Fruit fly (Drosophila melanogaster) whole organism, embryonic: Measurements from ENCODE around the gene Mvl.

ENCODE experiments used
- ATbp ChIP-seq: fragments of 200-800 bp; sonication (Bioruptor generic); optimal IDR thresholded peaks from 2 replicates; lab custom pipeline; 2017; ENCODE audit warnings: missing biosample characterization, mild to moderate bottlenecking, missing genetic modification characterization, missing genetic modification reagents
- CG10147 ChIP-seq: fragments of 200-800 bp; sonication (Bioruptor generic); optimal IDR thresholded peaks from 2 replicates; lab custom pipeline; 2019; ENCODE audit warnings: missing biosample characterization, mild to moderate bottlenecking, missing genetic modification characterization, moderate library complexity
- CG10979 ChIP-seq: fragments of 200-800 bp; sonication (Bioruptor generic); optimal IDR thresholded peaks from 2 replicates; lab custom pipeline; 2018; ENCODE audit warnings: missing biosample characterization, mild to moderate bottlenecking, missing genetic modification characterization, moderate library complexity
- CG11504 ChIP-seq: fragments of 200-800 bp; sonication (Bioruptor generic); optimal IDR thresholded peaks from 3 replicates; lab custom pipeline; 2019; ENCODE audit warnings: missing biosample characterization, mild to moderate bottlenecking, missing genetic modification characterization, moderate library complexity
- CG11560 ChIP-seq: fragments of 200-800 bp; sonication (Bioruptor generic); IDR thresholded peaks from 3 replicates; pipeline ENCODE4 v1.3.6; 2022; ENCODE audit warnings: missing biosample characterization, missing genetic modification characterization
- CG12391 ChIP-seq: fragments of 200-800 bp; sonication (Bioruptor generic); optimal IDR thresholded peaks from 3 replicates; lab custom pipeline; 2018; ENCODE audit warnings: missing biosample characterization, mild to moderate bottlenecking, missing genetic modification characterization, moderate library complexity
- CG14050 ChIP-seq: fragments of 200-800 bp; sonication (Bioruptor generic); IDR thresholded peaks from 3 replicates; pipeline ENCODE4 v1.3.6; 2022; ENCODE audit warnings: missing biosample characterization, missing genetic modification characterization
- CG14860 ChIP-seq: fragments of 200-800 bp; sonication (Bioruptor generic); IDR thresholded peaks from 3 replicates; pipeline ENCODE4 v1.3.6; 2022; ENCODE audit warnings: missing biosample characterization, missing genetic modification characterization; ENCODE audit not compliant: partially characterized antibody
- CG1647 ChIP-seq: fragments of 200-800 bp; sonication (Bioruptor generic); optimal IDR thresholded peaks from 3 replicates; lab custom pipeline; 2016; ENCODE audit warnings: missing biosample characterization, missing genetic modification characterization
- CG16815 ChIP-seq: fragments of 200-800 bp; sonication (Bioruptor generic); optimal IDR thresholded peaks from 3 replicates; lab custom pipeline; 2017; ENCODE audit warnings: missing biosample characterization, mild to moderate bottlenecking, missing genetic modification characterization
- CG18262 ChIP-seq: fragments of 200-800 bp; optimal IDR thresholded peaks from 3 replicates; lab custom pipeline; 2019; ENCODE audit warnings: missing biosample characterization, mild to moderate bottlenecking, missing genetic modification characterization, moderate library complexity
- CG18619 ChIP-seq: fragments of 200-800 bp; sonication (Bioruptor generic); optimal IDR thresholded peaks from 3 replicates; lab custom pipeline; 2017; ENCODE audit warnings: missing biosample characterization, mild to moderate bottlenecking, missing genetic modification characterization
- CG2129 ChIP-seq: fragments of 200-800 bp; sonication (Bioruptor generic); IDR thresholded peaks from 2 replicates; pipeline ENCODE4 v1.3.6; 2022; ENCODE audit warnings: missing biosample characterization, missing genetic modification characterization; ENCODE audit not compliant: partially characterized antibody
- CG31441 ChIP-seq: fragments of 200-800 bp; sonication (Bioruptor generic); IDR thresholded peaks from 2 replicates; pipeline ENCODE4 v1.3.6; 2022; ENCODE audit warnings: missing biosample characterization, missing genetic modification characterization
- CG32772 ChIP-seq: fragments of 200-800 bp; sonication (Bioruptor generic); IDR thresholded peaks from 2 replicates; pipeline ENCODE4 v1.3.6; 2022; ENCODE audit warnings: missing biosample characterization, missing genetic modification characterization
- CG3838 ChIP-seq: fragments of 200-800 bp; sonication (Bioruptor generic); optimal IDR thresholded peaks from 3 replicates; lab custom pipeline; 2016; ENCODE audit warnings: missing biosample characterization, missing genetic modification characterization
- CG4360 ChIP-seq: fragments of 200-800 bp; sonication (Bioruptor generic); IDR thresholded peaks from 2 replicates; pipeline ENCODE4 v1.3.6; 2022; ENCODE audit warnings: missing biosample characterization, missing genetic modification characterization
- CG6272 ChIP-seq: fragments of 200-800 bp; sonication (Bioruptor generic); IDR thresholded peaks from 2 replicates; pipeline ENCODE4 v1.3.6; 2022; ENCODE audit warnings: missing biosample characterization, missing genetic modification characterization
- CG6813 ChIP-seq: fragments of 200-800 bp; sonication (Bioruptor generic); optimal IDR thresholded peaks from 2 replicates; lab custom pipeline; 2017; ENCODE audit warnings: missing biosample characterization, missing genetic modification characterization, mild to moderate bottlenecking, moderate library complexity, missing genetic modification reagents
- CG7357 ChIP-seq: fragments of 200-800 bp; sonication (Bioruptor generic); IDR thresholded peaks from 3 replicates; pipeline ENCODE4 v1.3.6; 2022; ENCODE audit warnings: missing biosample characterization, missing genetic modification characterization
- CTCF ChIP-seq: fragments of 200-800 bp; sonication (Bioruptor generic); optimal IDR thresholded peaks from 2 replicates; lab custom pipeline; 2017; ENCODE audit warnings: missing biosample characterization, mild to moderate bottlenecking, missing genetic modification characterization, moderate library complexity
- Dp ChIP-seq: fragments of 200-800 bp; sonication (Bioruptor generic); optimal IDR thresholded peaks from 2 replicates; lab custom pipeline; 2018; ENCODE audit warnings: missing biosample characterization, mild to moderate bottlenecking, missing genetic modification characterization, moderate library complexity
- Ets65A ChIP-seq: fragments of 200-800 bp; sonication (Bioruptor generic); peaks from one replicate; lab custom pipeline; 2016; ENCODE audit warnings: missing biosample characterization, missing genetic modification characterization
- Gsc ChIP-seq: fragments of 200-800 bp; sonication (Bioruptor generic); IDR thresholded peaks from 2 replicates; pipeline ENCODE4 v1.3.6; 2022; ENCODE audit warnings: missing biosample characterization, missing genetic modification characterization
- Hr78 ChIP-seq, 2 experiments: fragments of 200-800 bp in 1 of 2; fragments of >200 bp in 1 of 2; sonication (Bioruptor generic) in 1 of 2; optimal IDR thresholded peaks; 2 replicates each; lab custom pipeline; 2017 to 2019; ENCODE audit warnings: missing biosample characterization in 2 of 2, missing genetic modification characterization in 2 of 2, mild to moderate bottlenecking in 1 of 2, moderate library complexity in 1 of 2
- Mad ChIP-seq: fragments of 200-800 bp; sonication (Bioruptor generic); optimal IDR thresholded peaks from 2 replicates; lab custom pipeline; 2016; ENCODE audit warnings: missing biosample characterization, missing genetic modification characterization
- Nf-YC ChIP-seq: fragments of 200-800 bp; optimal IDR thresholded peaks from 3 replicates; lab custom pipeline; 2019; ENCODE audit warnings: missing biosample characterization, mild to moderate bottlenecking, missing genetic modification characterization, moderate library complexity
- Pdp1 ChIP-seq, 2 experiments: fragments of 200-800 bp; sonication (Bioruptor generic); optimal IDR thresholded peaks; 3 replicates each; lab custom pipeline; 2016; ENCODE audit warnings: missing biosample characterization in 2 of 2, missing genetic modification characterization in 2 of 2, mild to moderate bottlenecking in 1 of 2, moderate library complexity in 1 of 2
- Sin3A ChIP-seq: fragments of >200 bp; optimal IDR thresholded peaks from 2 replicates; lab custom pipeline; 2018
- Tbp ChIP-seq: fragments of >200 bp; optimal IDR thresholded peaks from 2 replicates; lab custom pipeline; 2018; ENCODE audit warnings: missing biosample characterization, missing genetic modification characterization
- ap ChIP-seq: fragments of 200-800 bp; sonication (Bioruptor generic); IDR thresholded peaks from 2 replicates; pipeline ENCODE4 v1.3.6; 2022; ENCODE audit warnings: missing biosample characterization, missing genetic modification characterization
- ase ChIP-seq: fragments of 200-800 bp; sonication (Bioruptor generic); IDR thresholded peaks from 3 replicates; pipeline ENCODE4 v1.3.6; 2022; ENCODE audit warnings: missing biosample characterization, missing genetic modification characterization
- bowl ChIP-seq: fragments of 200-800 bp; sonication (Bioruptor generic); IDR thresholded peaks from 2 replicates; pipeline ENCODE4 v1.3.6; 2022; ENCODE audit warnings: missing biosample characterization, missing genetic modification characterization
- chinmo ChIP-seq: fragments of 200-800 bp; sonication (Bioruptor generic); IDR thresholded peaks from 4 replicates; pipeline ENCODE4 v1.3.6; 2022; ENCODE audit warnings: missing biosample characterization, missing genetic modification characterization; ENCODE audit not compliant: partially characterized antibody
- dan ChIP-seq: fragments of 200-800 bp; sonication (Bioruptor generic); IDR thresholded peaks from 2 replicates; pipeline ENCODE4 v1.3.6; 2022; ENCODE audit warnings: missing biosample characterization, missing genetic modification characterization
- eve ChIP-seq, 2 experiments: fragments of >200 bp; optimal IDR thresholded peaks; 2 replicates each; lab custom pipeline; 2017; ENCODE audit warnings: missing biosample characterization in 2 of 2, missing genetic modification characterization in 2 of 2
- grn ChIP-seq: fragments of 200-800 bp; sonication (Bioruptor generic); optimal IDR thresholded peaks from 3 replicates; lab custom pipeline; 2017; ENCODE audit warnings: missing biosample characterization, missing genetic modification characterization
- gro ChIP-seq: fragments of 200-800 bp; sonication (Bioruptor generic); optimal IDR thresholded peaks from 2 replicates; lab custom pipeline; 2016; ENCODE audit warnings: missing biosample characterization, missing genetic modification characterization
- gsb ChIP-seq: fragments of 200-800 bp; sonication (Bioruptor generic); IDR thresholded peaks from 2 replicates; pipeline ENCODE4 v1.3.6; 2022; ENCODE audit warnings: missing biosample characterization, missing genetic modification characterization
- h ChIP-seq: fragments of >200 bp; optimal IDR thresholded peaks from 2 replicates; lab custom pipeline; 2017
- hb ChIP-seq: fragments of 200-800 bp; sonication (Bioruptor generic); IDR thresholded peaks from 3 replicates; pipeline ENCODE4 v1.3.6; 2022; ENCODE audit warnings: missing biosample characterization, missing genetic modification characterization; ENCODE audit not compliant: partially characterized antibody
- kah ChIP-seq: fragments of 200-800 bp; sonication (Bioruptor generic); optimal IDR thresholded peaks from 2 replicates; lab custom pipeline; 2018; ENCODE audit warnings: missing biosample characterization, mild to moderate bottlenecking, missing genetic modification characterization
- luna ChIP-seq: fragments of 200-800 bp; sonication (Bioruptor generic); optimal IDR thresholded peaks from 2 replicates; lab custom pipeline; 2016; ENCODE audit warnings: missing biosample characterization, missing genetic modification characterization
- prd ChIP-seq, 3 experiments: fragments of >200 bp in 2 of 3; fragments of 200-800 bp in 1 of 3; sonication (Bioruptor generic) in 1 of 3; optimal IDR thresholded peaks in 2 of 3; IDR thresholded peaks in 1 of 3; 2 replicates in 2 of 3; 3 replicates in 1 of 3; pipeline versions ENCODE4 v1.3.6 to Lab custom; 2017 to 2022; ENCODE audit warnings: missing biosample characterization in 1 of 3, missing genetic modification characterization in 1 of 3
- ro ChIP-seq: fragments of 200-800 bp; sonication (Bioruptor generic); IDR thresholded peaks from 2 replicates; pipeline ENCODE4 v1.3.6; 2022; ENCODE audit warnings: missing biosample characterization, missing genetic modification characterization
- salm ChIP-seq: fragments of 200-800 bp; sonication (Bioruptor generic); optimal IDR thresholded peaks from 2 replicates; lab custom pipeline; 2018; ENCODE audit warnings: missing biosample characterization, mild to moderate bottlenecking, missing genetic modification characterization
- sens ChIP-seq: fragments of 200-800 bp; sonication (Bioruptor generic); peaks from one replicate; lab custom pipeline; 2016; ENCODE audit warnings: missing biosample characterization, missing genetic modification characterization
- sug ChIP-seq: fragments of 200-800 bp; optimal IDR thresholded peaks from 2 replicates; lab custom pipeline; 2019; ENCODE audit warnings: missing biosample characterization, mild to moderate bottlenecking, missing genetic modification characterization, moderate library complexity
- tap ChIP-seq: fragments of 200-800 bp; optimal IDR thresholded peaks from 3 replicates; lab custom pipeline; 2019; ENCODE audit warnings: missing biosample characterization, mild to moderate bottlenecking, missing genetic modification characterization, moderate library complexity
- twi ChIP-seq: fragments of 200-800 bp; optimal IDR thresholded peaks from 2 replicates; lab custom pipeline; 2019; ENCODE audit warnings: missing biosample characterization, mild to moderate bottlenecking, missing genetic modification characterization, moderate library complexity
- wor ChIP-seq: fragments of 200-800 bp; sonication (Bioruptor generic); IDR thresholded peaks from 2 replicates; pipeline ENCODE4 v1.3.6; 2022; ENCODE audit warnings: missing biosample characterization, missing genetic modification characterization

The Mvl gene

DNA sequence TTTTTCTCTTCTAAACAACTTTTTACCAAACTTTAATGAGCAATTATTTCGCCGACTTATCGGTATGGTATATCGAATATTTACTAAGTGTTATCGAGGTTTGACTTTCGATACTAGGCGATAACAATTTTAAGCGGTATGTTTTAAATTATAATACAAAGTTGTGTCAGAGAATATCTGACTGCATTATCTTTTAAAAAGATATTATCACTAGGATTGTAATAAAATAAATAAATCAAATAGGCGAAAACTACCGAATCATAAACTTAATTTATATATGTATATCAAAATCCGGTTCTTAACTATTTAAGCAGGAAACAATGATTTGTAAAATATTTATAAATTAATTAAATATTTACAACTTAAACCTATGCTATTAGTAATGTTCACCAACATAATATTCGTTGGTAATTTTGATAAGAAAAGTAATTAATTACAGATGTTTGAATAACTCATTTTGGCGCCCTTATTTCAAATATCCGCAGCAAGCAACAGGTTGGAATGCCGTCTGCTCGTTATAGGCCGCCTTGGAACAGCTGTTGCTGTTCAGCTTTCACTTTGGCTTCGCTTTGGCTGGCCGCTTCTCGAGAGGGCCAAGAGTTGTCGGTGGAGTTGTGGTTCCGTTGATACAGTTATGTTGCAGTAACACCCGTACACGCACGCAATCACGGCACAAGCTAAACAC, 47.4 kb upstream of the Mvl start, which contains the start of the genes Sec15 and rtet (continued):
- TF ChIP-seq sug = peak; percentile 54
- TF ChIP-seq tap (tag; lab: Kevin White, UChicago) = no peak
- TF ChIP-seq CG10147 = no peak
- TF ChIP-seq CG18619 (GFP tag; lab: Kevin White, UChicago) = peak; percentile 55
- TF ChIP-seq CG1647 (GFP tag; lab: Kevin White, UChicago) = no peak
- no peak for TF ChIP-seq prd (optimal IDR thresholded peaks at IDR 0.05; lab: Kevin White, UChicago)
- TF ChIP-seq prd (GFP tag; IDR thresholded peaks at IDR 0.05; lab: Robert Waterston, UW) = peak; percentile 47; the same call in 2 of the 3 replicates
- TF ChIP-seq CG18262 (tag; lab: Kevin White, UChicago) = peak; percentile 54
- peak; percentile 98 for TF ChIP-seq kah (GFP tag; lab: Kevin White, UChicago)
- TF ChIP-seq CG11504 (tag; lab: Kevin White, UChicago) = no peak
- no peak for TF ChIP-seq ap (GFP tag; lab: Robert Waterston, UW)
- TF ChIP-seq ase (GFP tag; lab: Robert Waterston, UW) = peak; percentile 39; the same call in 1 of the 3 replicates
- peak; percentile 45; the same call in 1 of the 2 replicates for TF ChIP-seq gsb
- no peak for TF ChIP-seq luna (GFP tag; lab: Kevin White, UChicago)
- peak; percentile 80 for TF ChIP-seq Dp (GFP tag; lab: Kevin White, UChicago)
- no peak for TF ChIP-seq Hr78 (GFP tag; optimal IDR thresholded peaks at IDR 0.05; lab: Kevin White, UChicago)
- no peak for TF ChIP-seq Gsc (GFP tag; lab: Robert Waterston, UW)
- no peak for TF ChIP-seq grn (GFP tag; lab: Kevin White, UChicago)
- TF ChIP-seq CG10979 = peak; percentile 81
- TF ChIP-seq hb (GFP tag; lab: Robert Waterston, UW) = peak; percentile 9; the same call in 2 of the 3 replicates
- TF ChIP-seq bowl (GFP tag; lab: Robert Waterston, UW) = no peak
- no peak for TF ChIP-seq CTCF (GFP tag; lab: Kevin White, UChicago)
- TF ChIP-seq dan (GFP tag; lab: Robert Waterston, UW) = no peak
- peak in 1 of 2 experiments; percentile 11 for TF ChIP-seq Pdp1 (GFP tag; optimal IDR thresholded peaks at IDR 0.05; lab: Kevin White, UChicago)
- TF ChIP-seq CG14860 = peak; percentile 43; the same call in 2 of the 3 replicates
- no peak for TF ChIP-seq CG3838
- no peak for TF ChIP-seq wor (GFP tag; lab: Robert Waterston, UW)
- TF ChIP-seq CG12391 = peak; percentile 77
- TF ChIP-seq CG2129 = no peak
- no peak for TF ChIP-seq ro (GFP tag; lab: Robert Waterston, UW)
- TF ChIP-seq Mad = peak; percentile 48
- no peak for TF ChIP-seq eve (GFP tag; optimal IDR thresholded peaks at IDR 0.05; lab: Kevin White, UChicago)
- TF ChIP-seq Tbp (GFP tag; lab: Kevin White, UChicago) = no peak
- TF ChIP-seq ATbp (GFP tag; lab: Kevin White, UChicago) = no peak
- TF ChIP-seq twi = peak; percentile 47
- TF ChIP-seq h (lab: Kevin White, UChicago) = no peak
- no peak for TF ChIP-seq CG6813 (GFP tag; lab: Kevin White, UChicago)
- TF ChIP-seq chinmo (GFP tag; lab: Robert Waterston, UW) = 0 out of 4 replicates have a peak, but pooled peaks have one; percentile 30
- no peak; the same call in 1 of the 2 replicates for TF ChIP-seq CG32772
- TF ChIP-seq gro = no peak
- no peak for TF ChIP-seq CG7357 (GFP tag; lab: Robert Waterston, UW)
- peak; percentile 13; the same call in 1 of the 3 replicates for TF ChIP-seq CG14050 (GFP tag; lab: Robert Waterston, UW)
- TF ChIP-seq CG6272 = peak; percentile 64
- no peak for TF ChIP-seq Sin3A
- peak; percentile 84 for TF ChIP-seq sens (GFP tag; lab: Kevin White, UChicago)
- TF ChIP-seq Nf-YC (tag; lab: Kevin White, UChicago) = peak; percentile 58
- TF ChIP-seq CG16815 = peak; percentile 29
- peak; percentile 93 for TF ChIP-seq Ets65A (GFP tag; lab: Kevin White, UChicago)
- TF ChIP-seq salm (tag; lab: Kevin White, UChicago) = no peak
- no peak for TF ChIP-seq CG4360 (GFP tag; lab: Robert Waterston, UW)
- TF ChIP-seq CG31441 (GFP tag; lab: Robert Waterston, UW) = peak; percentile 55
- peak; percentile 95 for TF ChIP-seq CG11560 (tag; lab: Robert Waterston, UW)
